Fruit fly (Drosophila melanogaster): ENCODE results near the gene Las.

dm6 chr3L:20401026-20401912, 30.9 kb downstream of the Las start, which contains the start of gene trbl:
- peak; percentile 88 to 95 for TF ChIP-seq dl (GFP tag; optimal IDR thresholded peaks at IDR 0.05; ENCODE audit: insufficient read depth in 1 of 2, partially characterized antibody in 2 of 2)
- no peak for TF ChIP-seq lola (GFP tag; optimal IDR thresholded peaks at IDR 0.05)
- TF ChIP-seq Jra (GFP tag; optimal IDR thresholded peaks at IDR 0.05) = no peak
- TF ChIP-seq psq (GFP tag; optimal IDR thresholded peaks at IDR 0.05) = peak; percentile 99
- TF ChIP-seq Mio (GFP tag; optimal IDR thresholded peaks at IDR 0.05) = no peak
- no peak for TF ChIP-seq brk (GFP tag; optimal IDR thresholded peaks at IDR 0.05)

All from whole organism, wandering third instar larva.